Worm (Caenorhabditis elegans): ENCODE data around the gene sor-3.

Gene sor-3

DNA sequence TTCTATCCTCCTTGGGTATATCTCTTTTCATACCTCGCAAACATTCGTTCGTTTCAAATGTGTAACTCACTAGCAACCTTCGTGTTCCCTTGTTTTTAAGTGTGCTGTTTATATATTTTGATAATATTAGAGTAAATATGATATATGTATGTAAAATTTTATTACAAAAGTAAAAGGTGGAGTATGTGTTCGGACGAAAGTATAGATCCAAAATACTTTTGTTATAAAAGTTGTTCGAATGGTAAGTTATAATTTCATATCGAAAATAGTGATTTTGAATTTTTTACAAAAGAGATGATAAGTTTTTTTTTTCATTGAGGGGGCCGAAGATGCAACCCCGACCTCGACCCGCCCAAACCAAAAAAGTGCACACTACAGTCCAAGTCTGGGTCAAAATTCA lies 4.4 kb downstream of the sor-3 start, which contains the start of gene C04E7.1:
C04E7.1 (plus strand) TSS at position 301 of the 400 bp plus-strand sequence.
- TF ChIP-seq nhr-6 (tag; optimal IDR thresholded peaks at IDR 0.05) (no peak), hlh-11 (tag; optimal IDR thresholded peaks at IDR 0.05) (no peak), F49E8.2 (tag; optimal IDR thresholded peaks at IDR 0.05; ENCODE audit: borderline replicate concordance) (no peak), jun-1 (tag; optimal IDR thresholded peaks at IDR 0.05) (no peak), ceh-82 (tag; optimal IDR thresholded peaks at IDR 0.05) (no peak), aly-2 (tag; optimal IDR thresholded peaks at IDR 0.05) (no peak), daf-12 (tag; optimal IDR thresholded peaks at IDR 0.05) (no peak), vab-7 (GFP tag; IDR thresholded peaks at IDR 0.05) (no peak), lin-15B (tag; optimal IDR thresholded peaks at IDR 0.05) (no peak), attf-4 (tag; optimal IDR thresholded peaks at IDR 0.05) (no peak), ZK546.5 (tag; optimal IDR thresholded peaks at IDR 0.05) (no peak), madf-9 (GFP tag; conservative IDR thresholded peaks at IDR 0.05) (no peak), Y5F2A.4 (GFP tag; optimal IDR thresholded peaks at IDR 0.05) (no peak), zip-11 (GFP tag; IDR thresholded peaks at IDR 0.05) (no peak), spr-1 (tag; optimal IDR thresholded peaks at IDR 0.05) (no peak)

DNA sequence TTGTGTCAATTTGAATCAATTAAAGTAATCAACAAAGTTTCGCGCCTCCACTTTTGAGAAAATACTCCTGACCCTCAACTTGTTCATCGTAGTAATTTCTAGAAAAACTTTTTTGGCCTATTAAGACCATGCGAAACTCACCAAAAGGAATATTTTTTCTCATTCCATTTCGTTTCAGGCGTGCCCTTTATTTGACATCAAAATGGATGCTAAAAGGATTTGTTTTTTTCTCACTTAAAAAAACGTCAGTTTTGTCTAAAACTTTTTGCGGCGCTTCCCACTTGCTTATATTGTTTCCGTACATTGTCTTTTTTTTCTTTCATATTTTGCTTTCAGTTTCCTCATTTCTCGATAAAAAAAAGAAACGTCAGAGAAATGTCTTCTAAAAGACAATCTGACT lies 7.1 kb downstream of the sor-3 start, which contains the start of gene C04E7.5:
C04E7.5 (plus strand) TSS at position 301 of the 400 bp plus-strand sequence.
- TF ChIP-seq ZK337.2 (GFP tag; IDR thresholded peaks at IDR 0.05), result no peak
- no peak for TF ChIP-seq nhr-76 (tag; optimal IDR thresholded peaks at IDR 0.05)
- no peak for TF ChIP-seq ceh-82 (tag; optimal IDR thresholded peaks at IDR 0.05)
- TF ChIP-seq daf-12 (tag; optimal IDR thresholded peaks at IDR 0.05), result no peak
- no peak for TF ChIP-seq mdl-1 (tag; optimal IDR thresholded peaks at IDR 0.05)
- no peak for TF ChIP-seq zfp-2 (tag; optimal IDR thresholded peaks at IDR 0.05)
- TF ChIP-seq T26A8.4 (GFP tag; IDR thresholded peaks at IDR 0.05), result no peak
- TF ChIP-seq zip-11 (GFP tag; IDR thresholded peaks at IDR 0.05), result no peak
- TF ChIP-seq ztf-11 (tag; optimal IDR thresholded peaks at IDR 0.05), result no peak
- no peak for TF ChIP-seq hmg-1.1 (GFP tag; IDR thresholded peaks at IDR 0.05)
- TF ChIP-seq duxl-1 (tag; optimal IDR thresholded peaks at IDR 0.05; ENCODE audit: poor library complexity), result no peak
- TF ChIP-seq ceh-62 (tag; optimal IDR thresholded peaks at IDR 0.05), result no peak
- TF ChIP-seq tag-97 (GFP tag; IDR thresholded peaks at IDR 0.05), result no peak
- no peak for TF ChIP-seq spr-3 (GFP tag; optimal IDR thresholded peaks at IDR 0.05)
- no peak for TF ChIP-seq unc-39 (tag; optimal IDR thresholded peaks at IDR 0.05)

DNA sequence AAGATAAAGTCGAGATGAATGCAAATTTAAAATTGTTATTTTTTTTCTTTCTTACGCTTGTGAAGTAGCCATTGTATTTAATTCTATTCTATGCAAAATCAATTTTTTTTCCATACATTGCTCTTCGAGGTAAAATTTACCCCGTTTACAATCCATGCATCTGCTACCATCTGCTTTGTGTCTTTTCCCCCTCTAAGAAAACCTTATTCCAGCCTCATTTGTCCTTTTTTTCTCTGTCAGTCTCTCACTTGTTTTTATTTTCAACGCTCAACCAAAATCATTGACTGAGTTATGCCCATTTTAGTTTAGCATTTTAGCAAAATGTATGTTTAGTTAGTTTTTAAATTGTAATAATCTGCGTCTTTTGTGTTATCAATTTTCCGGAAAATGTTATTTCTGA lies 16.5 kb downstream of the sor-3 start:
- TF ChIP-seq daf-16 (GFP tag; optimal IDR thresholded peaks at IDR 0.05) (no peak), daf-16 (tag; optimal IDR thresholded peaks at IDR 0.05) (no peak), ceh-44 (GFP tag; IDR thresholded peaks at IDR 0.05) (no peak), nhr-111 (GFP tag; optimal IDR thresholded peaks at IDR 0.05) (no peak), T20F7.1 (GFP tag; optimal IDR thresholded peaks at IDR 0.05) (no peak), mep-1 (tag; optimal IDR thresholded peaks at IDR 0.05) (no peak), F26F4.8 (GFP tag; conservative IDR thresholded peaks at IDR 0.05) (no peak), nhr-77 (tag; optimal IDR thresholded peaks at IDR 0.05) (no peak), tra-1 (GFP tag; IDR thresholded peaks at IDR 0.05) (no peak), lin-13 (GFP tag; optimal IDR thresholded peaks at IDR 0.05) (no peak), F44E2.7 (GFP tag; IDR thresholded peaks at IDR 0.05) (no peak), spr-3 (GFP tag; optimal IDR thresholded peaks at IDR 0.05) (no peak), set-16 (GFP tag; IDR thresholded peaks at IDR 0.05) (no peak), sdz-12 (GFP tag; optimal IDR thresholded peaks at IDR 0.05) (no peak), jun-1 (tag; optimal IDR thresholded peaks at IDR 0.05) (no peak)

Measured in whole organism, L4 larva.